Worm (Caenorhabditis elegans) whole organism, young adult: ENCODE results near the gene pak-2.
A peak's percentile ranks its signal among the peaks of the same experiment; 100 is the strongest.

Experiments used
- C06A6.2 ChIP-seq: fragments of 200-800 bp; sonication (Bioruptor generic); conservative IDR thresholded peaks from 2 replicates; pipeline ENCODE4 v1.3.6; 2022; ENCODE audit warnings: missing genetic modification characterization, missing compliant biosample characterization
- C17E4.6 ChIP-seq: fragments of 200-800 bp; sonication (Bioruptor generic); IDR thresholded peaks from 2 replicates; pipeline ENCODE4 v1.3.6; 2022; ENCODE audit warnings: missing genetic modification reagents, missing genetic modification characterization, missing compliant biosample characterization
- F22D6.2 ChIP-seq: sonication (generic microtip); optimal IDR thresholded peaks from 2 replicates; lab custom pipeline; 2016; ENCODE audit warnings: mild to moderate bottlenecking, missing genetic modification characterization, missing compliant biosample characterization
- F23B12.7 ChIP-seq: sonication (generic microtip); optimal IDR thresholded peaks from 2 replicates; lab custom pipeline; 2017; ENCODE audit warnings: missing genetic modification characterization, mild to moderate bottlenecking, missing compliant biosample characterization, antibody characterized with exemption, moderate library complexity; ENCODE audit not compliant: insufficient read depth
- F49E8.2 ChIP-seq: sonication (generic microtip); optimal IDR thresholded peaks from 3 replicates; lab custom pipeline; 2017; ENCODE audit warnings: missing genetic modification characterization, mild to moderate bottlenecking, missing compliant biosample characterization, antibody characterized with exemption, moderate library complexity; ENCODE audit not compliant: insufficient read depth
- F52B5.7 ChIP-seq: sonication (generic microtip); optimal IDR thresholded peaks from 2 replicates; lab custom pipeline; 2016; ENCODE audit warnings: mild to moderate bottlenecking, missing genetic modification characterization, missing compliant biosample characterization
- F55B11.4 ChIP-seq: sonication (generic microtip); optimal IDR thresholded peaks from 2 replicates; lab custom pipeline; 2016; ENCODE audit warnings: missing compliant biosample characterization, missing genetic modification characterization, borderline replicate concordance; ENCODE audit not compliant: insufficient read depth
- K11D2.4 ChIP-seq: fragments of 200-800 bp; sonication (Bioruptor generic); IDR thresholded peaks from 2 replicates; pipeline ENCODE4 v1.3.6; 2022; ENCODE audit warnings: missing genetic modification reagents, missing genetic modification characterization, missing compliant biosample characterization
- T26A5.8 ChIP-seq: sonication (generic microtip); optimal IDR thresholded peaks from 2 replicates; lab custom pipeline; 2016; ENCODE audit warnings: missing genetic modification characterization, missing compliant biosample characterization
- Y53F4B.3 ChIP-seq: fragments of 200-800 bp; sonication (Bioruptor generic); IDR thresholded peaks from 2 replicates; pipeline ENCODE4 v1.3.6; 2022; ENCODE audit warnings: missing genetic modification reagents, missing genetic modification characterization, missing compliant biosample characterization
- Y53G8AR.9 ChIP-seq: fragments of 200-800 bp; sonication (Bioruptor generic); conservative IDR thresholded peaks from 2 replicates; pipeline ENCODE4 v1.3.6; 2022; ENCODE audit warnings: missing genetic modification reagents, missing genetic modification characterization, missing compliant biosample characterization
- Y56A3A.18 ChIP-seq: fragments of 200-800 bp; sonication (Bioruptor generic); IDR thresholded peaks from 2 replicates; pipeline ENCODE4 v1.3.6; 2022; ENCODE audit warnings: missing genetic modification reagents, missing genetic modification characterization, missing compliant biosample characterization
- Y67H2A.10 ChIP-seq: fragments of 200-800 bp; sonication (Bioruptor generic); conservative IDR thresholded peaks from 2 replicates; pipeline ENCODE4 v1.3.6; 2022; ENCODE audit warnings: missing genetic modification reagents, missing genetic modification characterization, missing compliant biosample characterization
- Y79H2A.3 ChIP-seq: fragments of 200-800 bp; sonication (Bioruptor generic); conservative IDR thresholded peaks from 2 replicates; pipeline ENCODE4 v1.3.6; 2022; ENCODE audit warnings: missing genetic modification reagents, missing genetic modification characterization, missing compliant biosample characterization
- Y95B8A.8 ChIP-seq: fragments of 200-800 bp; sonication (Bioruptor generic); IDR thresholded peaks from 2 replicates; pipeline ENCODE4 v1.3.6; 2022; ENCODE audit warnings: missing genetic modification reagents, missing genetic modification characterization, missing compliant biosample characterization
- akir-1 ChIP-seq: fragments of 200-800 bp; sonication (Bioruptor generic); optimal IDR thresholded peaks from 2 replicates; lab custom pipeline; 2018; ENCODE audit warnings: mild to moderate bottlenecking, missing genetic modification characterization, moderate library complexity, missing compliant biosample characterization
- ama-1 ChIP-seq, 3 experiments: fragments of 150-350 bp in 1 of 3; sonication (generic microtip) in 2 of 3; optimal IDR thresholded peaks; 2 replicates each; lab custom pipeline; 2014 to 2018; ENCODE audit warnings: missing biosample characterization in 2 of 3, missing genetic modification characterization in 2 of 3, missing genetic modification reagents in 2 of 3
- aptf-3 ChIP-seq: fragments of 200-800 bp; sonication (Bioruptor generic); IDR thresholded peaks from 2 replicates; pipeline ENCODE4 v1.3.6; 2022; ENCODE audit warnings: missing genetic modification characterization, missing compliant biosample characterization
- bed-1 ChIP-seq: fragments of 200-800 bp; sonication (Bioruptor generic); IDR thresholded peaks from 2 replicates; pipeline ENCODE4 v1.3.6; 2022; ENCODE audit warnings: missing genetic modification reagents, missing genetic modification characterization, missing compliant biosample characterization
- bed-2 ChIP-seq: fragments of 200-800 bp; sonication (Bioruptor generic); IDR thresholded peaks from 2 replicates; pipeline ENCODE4 v1.3.6; 2022; ENCODE audit warnings: missing genetic modification reagents, missing genetic modification characterization, missing compliant biosample characterization
- ceh-27 ChIP-seq: fragments of 200-800 bp; sonication (Bioruptor generic); optimal IDR thresholded peaks from 2 replicates; lab custom pipeline; 2018; ENCODE audit warnings: mild to moderate bottlenecking, missing genetic modification characterization, moderate library complexity, missing compliant biosample characterization
- ceh-40 ChIP-seq: fragments of 200-800 bp; sonication (Bioruptor generic); IDR thresholded peaks from 2 replicates; pipeline ENCODE4 v1.3.6; 2022; ENCODE audit warnings: missing genetic modification characterization, missing compliant biosample characterization
- ceh-79 ChIP-seq: sonication (generic microtip); optimal IDR thresholded peaks from 2 replicates; lab custom pipeline; 2017; ENCODE audit warnings: mild to moderate bottlenecking, missing genetic modification characterization, missing compliant biosample characterization
- chd-7 ChIP-seq: sonication (generic microtip); optimal IDR thresholded peaks from 2 replicates; lab custom pipeline; 2016; ENCODE audit warnings: mild to moderate bottlenecking, missing genetic modification characterization, moderate library complexity, missing compliant biosample characterization
- gei-17 ChIP-seq: fragments of 200-800 bp; sonication (Bioruptor generic); optimal IDR thresholded peaks from 2 replicates; lab custom pipeline; 2018; ENCODE audit warnings: mild to moderate bottlenecking, missing genetic modification characterization, missing compliant biosample characterization
- hlh-12 ChIP-seq: sonication (generic microtip); optimal IDR thresholded peaks from 2 replicates; lab custom pipeline; 2016; ENCODE audit warnings: missing genetic modification characterization, missing compliant biosample characterization
- hlh-26 ChIP-seq: fragments of 200-800 bp; sonication (Bioruptor generic); conservative IDR thresholded peaks from 2 replicates; pipeline ENCODE4 v1.3.6; 2022; ENCODE audit warnings: missing genetic modification reagents, missing genetic modification characterization, missing compliant biosample characterization
- hmg-1.2 ChIP-seq: fragments of 200-800 bp; sonication (Bioruptor generic); IDR thresholded peaks from 2 replicates; pipeline ENCODE4 v1.3.6; 2022; ENCODE audit warnings: missing genetic modification reagents, missing genetic modification characterization, missing compliant biosample characterization
- hrde-1 ChIP-seq: sonication (generic microtip); optimal IDR thresholded peaks from 2 replicates; lab custom pipeline; 2016; ENCODE audit warnings: missing genetic modification characterization, mild to moderate bottlenecking, missing compliant biosample characterization, moderate library complexity, missing genotype, missing genetic modification reagents, borderline replicate concordance
- hsf-1 ChIP-seq: fragments of 200-800 bp; sonication (Bioruptor generic); IDR thresholded peaks from 2 replicates; pipeline ENCODE4 v1.3.6; 2022; ENCODE audit warnings: missing genetic modification reagents, missing genetic modification characterization, missing compliant biosample characterization
- lag-1 ChIP-seq: fragments of 200-800 bp; sonication (Bioruptor generic); IDR thresholded peaks from 2 replicates; pipeline ENCODE4 v1.3.6; 2022; ENCODE audit warnings: missing genetic modification reagents, missing genetic modification characterization, missing compliant biosample characterization
- lin-40 ChIP-seq: sonication (generic microtip); optimal IDR thresholded peaks from 2 replicates; lab custom pipeline; 2016; ENCODE audit warnings: missing genetic modification characterization, mild to moderate bottlenecking, missing compliant biosample characterization, missing genotype, missing genetic modification reagents
- lsl-1 ChIP-seq: fragments of 200-800 bp; sonication (Bioruptor generic); optimal IDR thresholded peaks from 2 replicates; lab custom pipeline; 2018; ENCODE audit warnings: mild to moderate bottlenecking, missing genetic modification characterization, moderate library complexity, missing compliant biosample characterization
- madf-10 ChIP-seq: sonication (generic microtip); optimal IDR thresholded peaks from 2 replicates; lab custom pipeline; 2016; ENCODE audit warnings: mild to moderate bottlenecking, missing genetic modification characterization, missing compliant biosample characterization
- madf-8 ChIP-seq: fragments of 200-800 bp; sonication (Bioruptor generic); conservative IDR thresholded peaks from 2 replicates; pipeline ENCODE4 v1.3.6; 2022; ENCODE audit warnings: missing genetic modification reagents, missing genetic modification characterization, missing compliant biosample characterization
- mel-28 ChIP-seq: sonication (generic microtip); optimal IDR thresholded peaks from 2 replicates; lab custom pipeline; 2016; ENCODE audit warnings: borderline replicate concordance, mild to moderate bottlenecking, missing genetic modification characterization, missing compliant biosample characterization
- nfyb-1 ChIP-seq: fragments of 200-800 bp; sonication (Bioruptor generic); IDR thresholded peaks from 2 replicates; pipeline ENCODE4 v1.3.6; 2022; ENCODE audit warnings: missing genetic modification reagents, missing genetic modification characterization, missing compliant biosample characterization
- nhr-179 ChIP-seq: sonication (generic microtip); optimal IDR thresholded peaks from 2 replicates; lab custom pipeline; 2016; ENCODE audit warnings: mild to moderate bottlenecking, missing genetic modification characterization, missing compliant biosample characterization
- nhr-90 ChIP-seq: sonication (generic microtip); optimal IDR thresholded peaks from 2 replicates; lab custom pipeline; 2016; ENCODE audit warnings: missing genotype, mild to moderate bottlenecking, missing genetic modification characterization, missing compliant biosample characterization
- rec-8 ChIP-seq, 2 experiments: sonication (generic microtip); optimal IDR thresholded peaks; 2 replicates each; lab custom pipeline; 2016; ENCODE audit warnings: mild to moderate bottlenecking in 2 of 2, missing genetic modification characterization in 2 of 2, missing genetic modification reagents in 2 of 2, missing genotype in 2 of 2, missing biosample characterization in 1 of 2, missing compliant biosample characterization in 1 of 2, moderate library complexity in 1 of 2
- sea-2 ChIP-seq: fragments of 200-800 bp; sonication (Bioruptor generic); IDR thresholded peaks from 2 replicates; pipeline ENCODE4 v1.3.6; 2022; ENCODE audit warnings: missing genetic modification characterization, missing compliant biosample characterization
- snpc-1.1 ChIP-seq: sonication (generic microtip); optimal IDR thresholded peaks from 2 replicates; lab custom pipeline; 2017; ENCODE audit warnings: missing genetic modification characterization, mild to moderate bottlenecking, missing compliant biosample characterization, antibody characterized with exemption, moderate library complexity, missing genotype, missing genetic modification reagents; ENCODE audit not compliant: insufficient read depth
- snpc-1.3 ChIP-seq: sonication (generic microtip); optimal IDR thresholded peaks from 2 replicates; lab custom pipeline; 2017; ENCODE audit warnings: missing genetic modification characterization, mild to moderate bottlenecking, missing compliant biosample characterization, antibody characterized with exemption, moderate library complexity, missing genotype, missing genetic modification reagents; ENCODE audit not compliant: insufficient read depth
- somi-1 ChIP-seq: fragments of 200-800 bp; sonication (Bioruptor generic); optimal IDR thresholded peaks from 2 replicates; lab custom pipeline; 2018; ENCODE audit warnings: mild to moderate bottlenecking, missing genetic modification characterization, missing compliant biosample characterization
- tlf-1 ChIP-seq: fragments of 200-800 bp; sonication (Bioruptor generic); optimal IDR thresholded peaks from 2 replicates; lab custom pipeline; 2018; ENCODE audit warnings: mild to moderate bottlenecking, missing genetic modification characterization, missing compliant biosample characterization
- zim-3 ChIP-seq: sonication (generic microtip); optimal IDR thresholded peaks from 2 replicates; lab custom pipeline; 2017; ENCODE audit warnings: mild to moderate bottlenecking, missing genetic modification characterization, moderate library complexity, missing compliant biosample characterization

pak-2 gene

ce11 chrV:11039379-11039954 is at the start of gene pak-2 (continued):
- TF ChIP-seq snpc-1.1 (tag; lab: Kevin White, UChicago) (no peak), gei-17 (GFP tag; lab: Kevin White, UChicago) (no peak), Y67H2A.10 (no peak), lin-40 (peak; percentile 63), bed-2 (GFP tag; lab: Robert Waterston, UW) (0 out of 2 replicates have a peak, but pooled peaks have one; percentile 69), ama-1 (optimal IDR thresholded peaks at IDR 0.05; lab: Kevin White, UChicago) (no peak), ama-1 (GFP tag; optimal IDR thresholded peaks at IDR 0.05; lab: Kevin White, UChicago) (no peak), C06A6.2 (GFP tag; lab: Robert Waterston, UW) (no peak), mel-28 (tag; lab: Kevin White, UChicago) (no peak), C17E4.6 (GFP tag; lab: Robert Waterston, UW) (no peak), somi-1 (peak; percentile 10), tlf-1 (GFP tag; lab: Kevin White, UChicago) (no peak), Y53G8AR.9 (GFP tag; lab: Robert Waterston, UW) (no peak), bed-1 (no peak), sea-2 (GFP tag; lab: Robert Waterston, UW) (no peak), F49E8.2 (peak; percentile 26), F52B5.7 (tag; lab: Kevin White, UChicago) (no peak), F23B12.7 (tag; lab: Kevin White, UChicago) (peak; percentile 86), hlh-26 (GFP tag; lab: Robert Waterston, UW) (no peak), hmg-1.2 (GFP tag; lab: Robert Waterston, UW) (peak; percentile 58; the same call in 1 of the 2 replicates), madf-8 (GFP tag; lab: Robert Waterston, UW) (no peak), Y95B8A.8 (GFP tag; lab: Robert Waterston, UW) (no peak), aptf-3 (GFP tag; lab: Robert Waterston, UW) (no peak), lag-1 (GFP tag; lab: Robert Waterston, UW) (no peak), ceh-40 (GFP tag; lab: Robert Waterston, UW) (no peak), madf-10 (tag; lab: Kevin White, UChicago) (peak; percentile 58), nhr-90 (tag; lab: Kevin White, UChicago) (no peak), K11D2.4 (GFP tag; lab: Robert Waterston, UW) (no peak), hlh-12 (tag; lab: Kevin White, UChicago) (no peak), rec-8 (tag; optimal IDR thresholded peaks at IDR 0.05; lab: Kevin White, UChicago) (no peak), F22D6.2 (tag; lab: Kevin White, UChicago) (no peak), nfyb-1 (GFP tag; lab: Robert Waterston, UW) (no peak), chd-7 (tag; lab: Kevin White, UChicago) (no peak), nhr-179 (no peak), hsf-1 (GFP tag; lab: Robert Waterston, UW) (no peak), snpc-1.3 (tag; lab: Kevin White, UChicago) (no peak), Y53F4B.3 (no peak), Y56A3A.18 (GFP tag; lab: Robert Waterston, UW) (no peak), ceh-27 (peak; percentile 84), ceh-79 (tag; lab: Kevin White, UChicago) (no peak), T26A5.8 (tag; lab: Kevin White, UChicago) (no peak), hrde-1 (tag; lab: Kevin White, UChicago) (no peak), F55B11.4 (tag; lab: Kevin White, UChicago) (no peak), lsl-1 (GFP tag; lab: Kevin White, UChicago) (no peak), akir-1 (peak; percentile 64), Y79H2A.3 (no peak), zim-3 (tag; lab: Kevin White, UChicago) (no peak)
